Worm (Caenorhabditis elegans): ENCODE data around the gene F42A10.9.

F42A10.9 gene

DNA sequence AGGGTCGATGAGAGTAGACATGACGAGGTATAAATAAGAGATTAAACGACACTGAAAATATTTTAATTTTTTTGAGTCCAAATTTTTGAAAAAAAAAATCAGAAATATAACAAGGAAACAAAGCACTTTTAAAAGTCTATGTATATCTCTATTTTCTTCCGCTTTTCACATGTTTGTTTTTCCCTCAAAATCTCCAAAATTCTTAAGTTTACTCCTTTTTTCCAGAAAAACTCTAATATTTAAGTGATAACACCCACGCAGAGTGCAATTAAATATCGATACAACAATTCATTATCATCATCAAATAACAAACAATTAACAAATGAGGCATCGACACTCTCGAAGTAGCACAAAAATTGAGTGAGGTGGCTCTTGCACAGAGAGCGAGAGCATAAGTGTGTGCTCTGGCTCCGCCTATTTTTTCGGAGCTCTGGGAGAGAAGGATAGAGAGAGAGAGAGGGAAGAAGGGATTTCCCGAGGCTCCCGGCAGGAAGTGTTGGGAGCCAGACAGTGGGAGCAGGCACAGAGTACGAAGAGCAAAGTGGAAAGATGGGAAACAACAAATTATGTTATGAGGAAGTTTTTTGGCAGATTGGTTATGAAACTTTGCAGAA, 6.6 kb upstream of the F42A10.9 start, which contains the start of gene anmt-2:
TSS of gene anmt-2 (minus strand) at position 51 of the 614 bp plus-strand sequence.
- TF ChIP-seq zfh-2 (GFP tag; conservative IDR thresholded peaks at IDR 0.05) (peak; percentile 80), T07F8.4 (tag; optimal IDR thresholded peaks at IDR 0.05) (no peak), F23B12.7 (tag; optimal IDR thresholded peaks at IDR 0.05; ENCODE audit: insufficient read depth) (no peak), F22D6.2 (tag; optimal IDR thresholded peaks at IDR 0.05) (no peak), ceh-79 (tag; optimal IDR thresholded peaks at IDR 0.05) (no peak), mel-28 (tag; optimal IDR thresholded peaks at IDR 0.05; ENCODE audit: borderline replicate concordance) (no peak)

DNA sequence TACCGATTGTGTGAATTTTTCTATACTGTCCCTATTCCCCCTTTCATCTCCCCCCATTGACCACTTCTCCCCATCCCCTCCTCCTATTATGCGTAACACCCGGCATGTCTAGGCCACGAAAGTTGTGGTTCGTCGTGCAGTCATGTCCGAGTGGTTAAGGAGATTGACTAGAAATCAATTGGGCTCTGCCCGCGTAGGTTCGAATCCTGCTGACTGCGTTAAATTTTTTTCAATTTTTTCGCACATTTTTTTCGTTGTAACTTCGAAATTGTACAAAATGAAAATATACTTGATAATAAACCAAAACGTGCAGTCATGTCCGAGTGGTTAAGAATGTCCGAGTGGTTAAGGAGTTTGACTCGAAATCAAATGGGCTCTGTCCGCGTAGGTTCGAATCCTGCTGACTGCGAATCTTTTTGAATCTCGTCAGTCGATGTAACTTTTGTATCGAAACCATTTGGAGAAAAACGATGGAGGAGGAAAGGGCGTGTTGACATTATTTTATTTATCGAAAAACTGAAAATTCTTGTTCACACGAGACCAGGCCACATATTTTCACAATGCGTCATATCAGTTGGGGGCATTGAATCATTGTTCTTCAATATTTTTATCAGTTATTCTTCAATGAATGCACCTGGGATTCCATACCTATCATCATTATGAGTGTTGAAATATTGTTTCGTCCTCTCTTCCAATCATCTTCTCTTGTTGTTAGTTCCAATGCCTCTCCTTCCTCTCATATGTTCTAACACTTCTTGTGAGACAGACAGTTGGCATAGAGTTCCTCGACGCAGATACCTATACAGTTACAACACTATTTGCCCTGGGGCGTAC, 5.5 kb upstream of the F42A10.9 start, which contains the start of gene nfm-1:
TSS of gene nfm-1 (plus strand) at position 812 of the 834 bp plus-strand sequence.
- TF ChIP-seq F39B2.1 (GFP tag; IDR thresholded peaks at IDR 0.05), result no peak
- peak; percentile 44 for TF ChIP-seq gei-17 (GFP tag; optimal IDR thresholded peaks at IDR 0.05)
- peak; percentile 76 for TF ChIP-seq rcor-1 (GFP tag; IDR thresholded peaks at IDR 0.05)
- peak; percentile 85 for TF ChIP-seq mxl-1 (tag; optimal IDR thresholded peaks at IDR 0.05)
- TF ChIP-seq F52B5.7 (tag; optimal IDR thresholded peaks at IDR 0.05), result peak; percentile 69
- TF ChIP-seq him-1 (tag; optimal IDR thresholded peaks at IDR 0.05), result peak; percentile 95
- TF ChIP-seq Y56A3A.18 (GFP tag; IDR thresholded peaks at IDR 0.05), result peak; percentile 72
- TF ChIP-seq ZK185.1 (tag; optimal IDR thresholded peaks at IDR 0.05; ENCODE audit: poor library complexity, severe bottlenecking), result peak; percentile 80
- no peak for TF ChIP-seq sea-2 (GFP tag; IDR thresholded peaks at IDR 0.05)
- peak; percentile 71 for TF ChIP-seq somi-1 (GFP tag; optimal IDR thresholded peaks at IDR 0.05)
- 0 out of 2 replicates have a peak, but pooled peaks have one; percentile 41 for TF ChIP-seq C17E4.6 (GFP tag; IDR thresholded peaks at IDR 0.05)
- peak; percentile 27 for TF ChIP-seq F22D6.2 (tag; optimal IDR thresholded peaks at IDR 0.05)
- no peak for TF ChIP-seq egl-18 (GFP tag; IDR thresholded peaks at IDR 0.05)
- TF ChIP-seq T26A5.8 (tag; optimal IDR thresholded peaks at IDR 0.05), result peak; percentile 76
- peak; percentile 56 for TF ChIP-seq attf-5 (GFP tag; optimal IDR thresholded peaks at IDR 0.05)
- no peak for TF ChIP-seq unc-62 (GFP tag; optimal IDR thresholded peaks at IDR 0.05)
- TF ChIP-seq ceh-100 (GFP tag; IDR thresholded peaks at IDR 0.05), result peak; percentile 54; the same call in 1 of the 2 replicates
- 0 out of 2 replicates have a peak, but pooled peaks have one; percentile 66 for TF ChIP-seq madf-3 (GFP tag; IDR thresholded peaks at IDR 0.05)
- TF ChIP-seq tlf-1 (GFP tag; optimal IDR thresholded peaks at IDR 0.05), result peak; percentile 8
- TF ChIP-seq let-607 (tag; optimal IDR thresholded peaks at IDR 0.05), result peak; percentile 48 to 68
- peak; percentile 61 for TF ChIP-seq K12H6.12 (tag; optimal IDR thresholded peaks at IDR 0.05)
- TF ChIP-seq bed-2 (GFP tag; IDR thresholded peaks at IDR 0.05), result no peak
- peak; percentile 87 for TF ChIP-seq D2030.7 (GFP tag; IDR thresholded peaks at IDR 0.05)
- TF ChIP-seq F10E7.11 (tag; optimal IDR thresholded peaks at IDR 0.05), result peak; percentile 17
- peak; percentile 45 to 54 for TF ChIP-seq rec-8 (tag; optimal IDR thresholded peaks at IDR 0.05)
- peak; percentile 84 for TF ChIP-seq chd-7 (tag; optimal IDR thresholded peaks at IDR 0.05)
- no peak for TF ChIP-seq ama-1 (optimal IDR thresholded peaks at IDR 0.05)
- TF ChIP-seq ama-1 (GFP tag; optimal IDR thresholded peaks at IDR 0.05), result peak; percentile 10 to 43
- TF ChIP-seq F57A8.1 (GFP tag; optimal IDR thresholded peaks at IDR 0.05), result no peak
- 0 out of 2 replicates have a peak, but pooled peaks have one; percentile 5 for TF ChIP-seq Y95B8A.8 (GFP tag; IDR thresholded peaks at IDR 0.05)
- peak; percentile 9 for TF ChIP-seq ceh-27 (GFP tag; optimal IDR thresholded peaks at IDR 0.05)
- no peak for TF ChIP-seq Y53F4B.3 (GFP tag; IDR thresholded peaks at IDR 0.05)
- TF ChIP-seq unc-130 (GFP tag; optimal IDR thresholded peaks at IDR 0.05), result peak; percentile 54
- no peak for TF ChIP-seq F55B11.4 (tag; optimal IDR thresholded peaks at IDR 0.05; ENCODE audit: borderline replicate concordance, insufficient read depth)
- peak; percentile 84 for TF ChIP-seq repo-1 (tag; optimal IDR thresholded peaks at IDR 0.05)
- TF ChIP-seq sptf-2 (GFP tag; optimal IDR thresholded peaks at IDR 0.05), result no peak
- peak; percentile 58 for TF ChIP-seq lin-40 (tag; optimal IDR thresholded peaks at IDR 0.05)
- TF ChIP-seq snpc-3.4 (tag; optimal IDR thresholded peaks at IDR 0.05), result peak; percentile 57
- no peak for TF ChIP-seq B0035.1 (tag; optimal IDR thresholded peaks at IDR 0.05)

Data from whole organism, young adult.